Fruit fly (Drosophila melanogaster) whole organism, embryonic: ENCODE data around the gene trbd.

Experiments used
- B-H1 ChIP-seq: fragments of 200-800 bp; sonication (Bioruptor generic); IDR thresholded peaks from 3 replicates; pipeline ENCODE4 v1.3.6; 2022; ENCODE audit warnings: missing biosample characterization, missing genetic modification characterization
- CG10267 ChIP-seq: fragments of 200-800 bp; sonication (Bioruptor generic); optimal IDR thresholded peaks from 2 replicates; lab custom pipeline; 2018; ENCODE audit warnings: missing biosample characterization, mild to moderate bottlenecking, missing genetic modification characterization, moderate library complexity
- CG12071 ChIP-seq: fragments of 200-800 bp; sonication (Bioruptor generic); optimal IDR thresholded peaks from 3 replicates; lab custom pipeline; 2018; ENCODE audit warnings: missing biosample characterization, mild to moderate bottlenecking, missing genetic modification characterization
- CG12659 ChIP-seq: fragments of 200-800 bp; sonication (Bioruptor generic); optimal IDR thresholded peaks from 3 replicates; lab custom pipeline; 2017; ENCODE audit warnings: mild to moderate bottlenecking, missing biosample characterization, missing genetic modification reagents, missing genetic modification characterization
- CG13287 ChIP-seq: fragments of 200-800 bp; sonication (Bioruptor generic); IDR thresholded peaks from 2 replicates; pipeline ENCODE4 v1.3.6; 2022; ENCODE audit warnings: missing biosample characterization, missing genetic modification characterization; ENCODE audit not compliant: partially characterized antibody
- CG13894 ChIP-seq: fragments of 200-800 bp; sonication (Bioruptor generic); optimal IDR thresholded peaks from 3 replicates; lab custom pipeline; 2018; ENCODE audit warnings: missing biosample characterization, mild to moderate bottlenecking, missing genetic modification characterization, moderate library complexity
- CG17612 ChIP-seq: fragments of 200-800 bp; sonication (Bioruptor generic); IDR thresholded peaks from 2 replicates; pipeline ENCODE4 v1.3.6; 2022; ENCODE audit warnings: missing biosample characterization, missing genetic modification characterization
- CG2116 ChIP-seq: fragments of 200-800 bp; sonication (Bioruptor generic); optimal IDR thresholded peaks from 3 replicates; lab custom pipeline; 2018; ENCODE audit warnings: missing biosample characterization, mild to moderate bottlenecking, missing genetic modification characterization
- CG2712 ChIP-seq: fragments of 200-800 bp; optimal IDR thresholded peaks from 3 replicates; lab custom pipeline; 2019; ENCODE audit warnings: missing biosample characterization, mild to moderate bottlenecking, missing genetic modification characterization, moderate library complexity
- CG2875 ChIP-seq: fragments of 200-800 bp; sonication (Bioruptor generic); optimal IDR thresholded peaks from 2 replicates; lab custom pipeline; 2017; ENCODE audit warnings: missing biosample characterization, mild to moderate bottlenecking, missing genetic modification characterization, missing genetic modification reagents
- CG42726 ChIP-seq: fragments of 200-800 bp; sonication (Bioruptor generic); IDR thresholded peaks from 2 replicates; pipeline ENCODE4 v1.3.6; 2022; ENCODE audit warnings: missing biosample characterization, missing genetic modification characterization; ENCODE audit not compliant: partially characterized antibody
- CG6765 ChIP-seq: fragments of 200-800 bp; sonication (Bioruptor generic); optimal IDR thresholded peaks from 3 replicates; lab custom pipeline; 2017; ENCODE audit warnings: missing biosample characterization, mild to moderate bottlenecking, missing genetic modification characterization
- CG6791 ChIP-seq: fragments of 200-800 bp; sonication (Bioruptor generic); IDR thresholded peaks from 3 replicates; pipeline ENCODE4 v1.3.6; 2022; ENCODE audit warnings: missing biosample characterization, missing genetic modification characterization; ENCODE audit not compliant: partially characterized antibody
- CG7745 ChIP-seq: fragments of 200-800 bp; sonication (Bioruptor generic); optimal IDR thresholded peaks from 2 replicates; lab custom pipeline; 2018; ENCODE audit warnings: missing biosample characterization, mild to moderate bottlenecking, missing genetic modification characterization, moderate library complexity
- CG7963 ChIP-seq: fragments of 200-800 bp; sonication (Bioruptor generic); IDR thresholded peaks from 3 replicates; pipeline ENCODE4 v1.3.6; 2022; ENCODE audit warnings: missing biosample characterization, missing genetic modification characterization; ENCODE audit not compliant: partially characterized antibody
- D19B ChIP-seq: fragments of 200-800 bp; sonication (Bioruptor generic); optimal IDR thresholded peaks from 2 replicates; lab custom pipeline; 2017; ENCODE audit warnings: missing biosample characterization, mild to moderate bottlenecking, missing genetic modification characterization
- Dip3 ChIP-seq: fragments of 200-800 bp; sonication (Bioruptor generic); optimal IDR thresholded peaks from 3 replicates; lab custom pipeline; 2016; ENCODE audit warnings: missing biosample characterization, missing genetic modification characterization
- E2f2 ChIP-seq: fragments of 200-800 bp; sonication (Bioruptor generic); IDR thresholded peaks from 2 replicates; pipeline ENCODE4 v1.3.6; 2022; ENCODE audit warnings: missing biosample characterization, missing genetic modification characterization
- HLH3B ChIP-seq: fragments of 200-800 bp; sonication (Bioruptor generic); IDR thresholded peaks from 2 replicates; pipeline ENCODE4 v1.3.6; 2022; ENCODE audit warnings: missing biosample characterization, missing genetic modification characterization
- Hr78 ChIP-seq, 2 experiments: fragments of 200-800 bp in 1 of 2; fragments of >200 bp in 1 of 2; sonication (Bioruptor generic) in 1 of 2; optimal IDR thresholded peaks; 2 replicates each; lab custom pipeline; 2017 to 2019; ENCODE audit warnings: missing biosample characterization in 2 of 2, missing genetic modification characterization in 2 of 2, mild to moderate bottlenecking in 1 of 2, moderate library complexity in 1 of 2
- MESR4 ChIP-seq: fragments of 200-800 bp; sonication (Bioruptor generic); optimal IDR thresholded peaks from 2 replicates; lab custom pipeline; 2018; ENCODE audit warnings: missing biosample characterization, mild to moderate bottlenecking, missing genetic modification characterization, moderate library complexity
- Meics ChIP-seq: fragments of 200-800 bp; sonication (Bioruptor generic); optimal IDR thresholded peaks from 2 replicates; lab custom pipeline; 2017; ENCODE audit warnings: missing biosample characterization, mild to moderate bottlenecking, missing genetic modification characterization
- NFAT ChIP-seq: fragments of 200-800 bp; sonication (Bioruptor generic); IDR thresholded peaks from 2 replicates; pipeline ENCODE4 v1.3.6; 2022; ENCODE audit warnings: missing biosample characterization, missing genetic modification characterization
- Sry-β ChIP-seq: fragments of 200-800 bp; sonication (Bioruptor generic); optimal IDR thresholded peaks from 2 replicates; lab custom pipeline; 2018; ENCODE audit warnings: missing biosample characterization, mild to moderate bottlenecking, missing genetic modification characterization, moderate library complexity
- Xbp1 ChIP-seq: fragments of 200-800 bp; sonication (Bioruptor generic); optimal IDR thresholded peaks from 3 replicates; lab custom pipeline; 2016; ENCODE audit warnings: missing biosample characterization, mild to moderate bottlenecking, missing genetic modification characterization
- abd-A ChIP-seq: fragments of 200-800 bp; sonication (Bioruptor generic); optimal IDR thresholded peaks from 3 replicates; lab custom pipeline; 2019; ENCODE audit warnings: missing biosample characterization, mild to moderate bottlenecking, missing genetic modification characterization, moderate library complexity
- ato ChIP-seq: fragments of 200-800 bp; sonication (Bioruptor generic); IDR thresholded peaks from 2 replicates; pipeline ENCODE4 v1.3.6; 2022; ENCODE audit warnings: missing biosample characterization, missing genetic modification characterization; ENCODE audit not compliant: partially characterized antibody
- chinmo ChIP-seq: fragments of 200-800 bp; sonication (Bioruptor generic); IDR thresholded peaks from 4 replicates; pipeline ENCODE4 v1.3.6; 2022; ENCODE audit warnings: missing biosample characterization, missing genetic modification characterization; ENCODE audit not compliant: partially characterized antibody
- ems ChIP-seq: fragments of 200-800 bp; sonication (Bioruptor generic); optimal IDR thresholded peaks from 3 replicates; lab custom pipeline; 2016; ENCODE audit warnings: missing biosample characterization, missing genetic modification characterization
- ewg ChIP-seq: fragments of 200-800 bp; sonication (Bioruptor generic); optimal IDR thresholded peaks from 3 replicates; lab custom pipeline; 2017; ENCODE audit warnings: mild to moderate bottlenecking, missing biosample characterization, missing genetic modification reagents, missing genetic modification characterization
- maf-S ChIP-seq: fragments of 200-800 bp; sonication (Bioruptor generic); optimal IDR thresholded peaks from 2 replicates; lab custom pipeline; 2016; ENCODE audit warnings: missing biosample characterization, missing genetic modification characterization
- mld ChIP-seq: fragments of 200-800 bp; sonication (Bioruptor generic); IDR thresholded peaks from 3 replicates; pipeline ENCODE4 v1.3.6; 2022; ENCODE audit warnings: missing biosample characterization, missing genetic modification characterization; ENCODE audit not compliant: partially characterized antibody
- nerfin-1 ChIP-seq: fragments of 200-800 bp; sonication (Bioruptor generic); optimal IDR thresholded peaks from 3 replicates; lab custom pipeline; 2019; ENCODE audit warnings: missing biosample characterization, mild to moderate bottlenecking, missing genetic modification characterization, moderate library complexity
- nerfin-2 ChIP-seq: fragments of 200-800 bp; sonication (Bioruptor generic); IDR thresholded peaks from 2 replicates; pipeline ENCODE4 v1.3.6; 2022; ENCODE audit warnings: missing biosample characterization, missing genetic modification characterization; ENCODE audit not compliant: partially characterized antibody
- row ChIP-seq: fragments of 200-800 bp; sonication (Bioruptor generic); IDR thresholded peaks from 3 replicates; pipeline ENCODE4 v1.3.6; 2022; ENCODE audit warnings: missing biosample characterization, missing genetic modification characterization
- sna ChIP-seq: fragments of 200-800 bp; sonication (Bioruptor generic); IDR thresholded peaks from 2 replicates; pipeline ENCODE4 v1.3.6; 2022; ENCODE audit warnings: missing biosample characterization, missing genetic modification characterization; ENCODE audit not compliant: partially characterized antibody
- sqz ChIP-seq: fragments of 200-800 bp; sonication (Bioruptor generic); optimal IDR thresholded peaks from 3 replicates; lab custom pipeline; 2018; ENCODE audit warnings: missing biosample characterization, mild to moderate bottlenecking, missing genetic modification characterization
- stwl ChIP-seq: fragments of 200-800 bp; sonication (Bioruptor generic); optimal IDR thresholded peaks from 3 replicates; lab custom pipeline; 2018; ENCODE audit warnings: missing biosample characterization, mild to moderate bottlenecking, missing genetic modification characterization, moderate library complexity
- tna ChIP-seq: fragments of 200-800 bp; sonication (Bioruptor generic); IDR thresholded peaks from 2 replicates; pipeline ENCODE4 v1.3.6; 2022; ENCODE audit warnings: missing biosample characterization, missing genetic modification characterization; ENCODE audit not compliant: partially characterized antibody

trbd gene

DNA sequence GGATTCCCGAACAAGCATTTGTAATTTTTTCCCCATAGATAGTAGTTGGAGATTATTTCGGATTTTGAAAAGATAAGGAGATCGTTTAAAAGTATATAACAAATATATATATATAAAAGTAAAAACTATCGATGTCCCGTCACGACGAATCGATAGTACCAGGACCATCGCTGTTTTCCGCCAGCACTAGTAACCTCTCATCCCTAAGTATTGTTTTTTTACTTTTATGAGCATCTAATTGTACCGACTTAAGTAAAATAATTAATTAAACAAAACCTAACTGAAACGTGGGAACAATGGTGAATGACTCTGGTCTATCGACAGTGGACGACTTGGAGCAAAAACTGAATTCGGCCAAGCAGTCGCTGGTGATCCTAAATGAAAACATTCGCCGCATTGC, 29.9 kb upstream of the trbd start, which contains the start of gene Pnn (continued):
- TF ChIP-seq sqz (GFP tag; lab: Kevin White, UChicago) = peak; percentile 65
- no peak for TF ChIP-seq maf-S (GFP tag; lab: Kevin White, UChicago)
- TF ChIP-seq NFAT (GFP tag; lab: Robert Waterston, UW) = peak; percentile 30; the same call in 1 of the 2 replicates
- peak; percentile 87; the same call in 1 of the 2 replicates for TF ChIP-seq CG42726 (GFP tag; lab: Robert Waterston, UW)
- TF ChIP-seq CG12659 (GFP tag; lab: Kevin White, UChicago) = peak; percentile 30
- TF ChIP-seq abd-A (tag; lab: Kevin White, UChicago) = peak; percentile 64
- no peak for TF ChIP-seq ems (GFP tag; lab: Kevin White, UChicago)
- TF ChIP-seq MESR4 (GFP tag; lab: Kevin White, UChicago) = peak; percentile 75
- peak; percentile 40 for TF ChIP-seq CG10267 (tag; lab: Kevin White, UChicago)
- TF ChIP-seq Sry-β (GFP tag; lab: Kevin White, UChicago) = peak; percentile 48
- TF ChIP-seq CG6791 = peak; percentile 88
- TF ChIP-seq CG2712 = peak; percentile 42
- no peak for TF ChIP-seq CG17612 (GFP tag; lab: Robert Waterston, UW)
- TF ChIP-seq stwl (tag; lab: Kevin White, UChicago) = peak; percentile 32
- TF ChIP-seq CG13894 = peak; percentile 77
- TF ChIP-seq E2f2 (GFP tag; lab: Robert Waterston, UW) = peak; percentile 29; the same call in 1 of the 2 replicates
- TF ChIP-seq CG2875 = no peak
- no peak for TF ChIP-seq Meics
- peak; percentile 69 for TF ChIP-seq nerfin-2
- TF ChIP-seq CG7745 (tag; lab: Kevin White, UChicago) = peak; percentile 44
- no peak for TF ChIP-seq Dip3
- TF ChIP-seq CG2116 (GFP tag; lab: Kevin White, UChicago) = peak; percentile 44
- peak; percentile 95 for TF ChIP-seq CG13287 (GFP tag; lab: Robert Waterston, UW)
- peak; percentile 6 for TF ChIP-seq Xbp1
- TF ChIP-seq ato (GFP tag; lab: Robert Waterston, UW) = peak; percentile 81; the same call in 1 of the 2 replicates
- TF ChIP-seq tna = peak; percentile 77
- peak; percentile 84 for TF ChIP-seq row (GFP tag; lab: Robert Waterston, UW)
- no peak for TF ChIP-seq D19B (GFP tag; lab: Kevin White, UChicago)
- peak; percentile 87 for TF ChIP-seq sna
- TF ChIP-seq CG7963 = peak; percentile 87
- TF ChIP-seq CG6765 (GFP tag; lab: Kevin White, UChicago) = no peak

DNA sequence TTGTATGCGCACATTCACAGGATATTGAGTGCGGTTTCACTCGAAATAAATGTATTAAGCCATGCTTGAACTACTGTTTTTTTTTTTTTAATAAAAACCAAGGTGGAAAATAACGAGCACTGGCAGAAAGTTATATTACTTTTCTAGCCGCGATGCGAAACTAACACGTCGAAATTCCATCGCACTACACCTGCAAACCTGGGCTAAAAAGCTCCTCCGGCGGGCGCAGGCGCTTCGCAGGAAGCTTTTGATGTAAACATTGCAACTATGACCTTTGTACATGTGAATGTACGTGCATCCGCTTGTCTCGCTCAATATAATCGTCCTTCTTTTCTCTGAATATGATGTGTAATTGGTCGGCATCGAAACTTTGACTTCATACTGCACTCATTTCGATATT, 29.0 kb upstream of the trbd start, which contains the start of gene side-VII:
Gene side-VII (minus strand): TSS at position 187 of the 400 bp plus-strand sequence.
- TF ChIP-seq nerfin-1 (peak; percentile 96), HLH3B (GFP tag; lab: Robert Waterston, UW) (0 out of 2 replicates have a peak, but pooled peaks have one; percentile 28), ewg (GFP tag; lab: Kevin White, UChicago) (peak; percentile 82), chinmo (0 out of 4 replicates have a peak, but pooled peaks have one; percentile 45), Hr78 (GFP tag; optimal IDR thresholded peaks at IDR 0.05; lab: Kevin White, UChicago) (peak in 1 of 2 experiments; percentile 29), mld (0 out of 3 replicates have a peak, but pooled peaks have one; percentile 4), sna (0 out of 2 replicates have a peak, but pooled peaks have one; percentile 13), CG12071 (no peak), B-H1 (GFP tag; lab: Robert Waterston, UW) (no peak)
